Worm (Caenorhabditis elegans): ENCODE measurements around the gene Y59C2A.3.
A peak's percentile ranks its signal among the peaks of the same experiment; 100 is the strongest.

Gene Y59C2A.3

ce11 chrII:2206064-2206722 lies 13.5 kb downstream of the Y59C2A.3 start:
- TF ChIP-seq sem-4 (tag; optimal IDR thresholded peaks at IDR 0.05) (no peak), nhr-129 (tag; optimal IDR thresholded peaks at IDR 0.05) (no peak), lin-13 (GFP tag; optimal IDR thresholded peaks at IDR 0.05) (no peak), lin-39 (tag; optimal IDR thresholded peaks at IDR 0.05) (no peak), ztf-4 (tag; optimal IDR thresholded peaks at IDR 0.05) (no peak), mdl-1 (tag; optimal IDR thresholded peaks at IDR 0.05) (no peak), peb-1 (tag; optimal IDR thresholded peaks at IDR 0.05) (no peak), snpc-4 (tag; optimal IDR thresholded peaks at IDR 0.05) (no peak), sma-3 (GFP tag; optimal IDR thresholded peaks at IDR 0.05) (no peak), dmd-4 (tag; optimal IDR thresholded peaks at IDR 0.05) (no peak), unc-62 (GFP tag; optimal IDR thresholded peaks at IDR 0.05) (no peak), nhr-77 (tag; optimal IDR thresholded peaks at IDR 0.05) (no peak), skn-1 (tag; optimal IDR thresholded peaks at IDR 0.05) (no peak), nhr-10 (tag; optimal IDR thresholded peaks at IDR 0.05) (no peak), alr-1 (tag; optimal IDR thresholded peaks at IDR 0.05) (no peak), elt-1 (tag; optimal IDR thresholded peaks at IDR 0.05) (no peak), ceh-16 (tag; optimal IDR thresholded peaks at IDR 0.05) (no peak)

- peak; percentile 29 for TF ChIP-seq nhr-129 (tag; optimal IDR thresholded peaks at IDR 0.05)
- peak; percentile 92 for TF ChIP-seq gmeb-1 (tag; optimal IDR thresholded peaks at IDR 0.05)
- no peak for TF ChIP-seq elt-1 (tag; optimal IDR thresholded peaks at IDR 0.05)
- no peak for TF ChIP-seq ceh-82 (tag; optimal IDR thresholded peaks at IDR 0.05)
- TF ChIP-seq crh-2 (tag; optimal IDR thresholded peaks at IDR 0.05): peak; percentile 8
- TF ChIP-seq unc-55 (GFP tag; optimal IDR thresholded peaks at IDR 0.05): peak; percentile 56
- TF ChIP-seq lsy-2 (tag; optimal IDR thresholded peaks at IDR 0.05): peak in 1 of 2 experiments; percentile 71
- no peak for TF ChIP-seq lin-39 (tag; optimal IDR thresholded peaks at IDR 0.05)
- no peak for TF ChIP-seq unc-39 (tag; optimal IDR thresholded peaks at IDR 0.05)
- TF ChIP-seq lin-13 (GFP tag; optimal IDR thresholded peaks at IDR 0.05): peak; percentile 53
- TF ChIP-seq mbf-1 (tag; optimal IDR thresholded peaks at IDR 0.05): no peak
- peak; percentile 27 for TF ChIP-seq C34F6.9 (tag; optimal IDR thresholded peaks at IDR 0.05)
Observed at ce11 chrII:2204077-2204476, 15.6 kb downstream of the Y59C2A.3 start, which contains the start of gene Y59C2A.2. Y59C2A.2 (minus strand) TSS chrII:2204137.

ce11 chrII:2202147-2202546 lies 17.6 kb downstream of the Y59C2A.3 start:
- TF ChIP-seq nhr-21 (tag; optimal IDR thresholded peaks at IDR 0.05) (no peak), blmp-1 (tag; optimal IDR thresholded peaks at IDR 0.05; ENCODE audit: insufficient read depth) (no peak), ZK546.5 (tag; optimal IDR thresholded peaks at IDR 0.05) (no peak), R02D3.7 (tag; optimal IDR thresholded peaks at IDR 0.05) (no peak), unc-62 (GFP tag; optimal IDR thresholded peaks at IDR 0.05) (no peak), sem-4 (tag; optimal IDR thresholded peaks at IDR 0.05) (no peak), mab-5 (tag; optimal IDR thresholded peaks at IDR 0.05) (no peak), unc-39 (tag; optimal IDR thresholded peaks at IDR 0.05) (no peak), ztf-1 (GFP tag; conservative IDR thresholded peaks at IDR 0.05) (no peak), ceh-16 (tag; optimal IDR thresholded peaks at IDR 0.05) (no peak), F13H6.1 (tag; optimal IDR thresholded peaks at IDR 0.05) (no peak)

- TF ChIP-seq nhr-12 (tag; optimal IDR thresholded peaks at IDR 0.05) (no peak), ZK546.5 (tag; optimal IDR thresholded peaks at IDR 0.05) (no peak), lsy-2 (tag; optimal IDR thresholded peaks at IDR 0.05) (peak in 1 of 2 experiments; percentile 22), nhr-25 (tag; optimal IDR thresholded peaks at IDR 0.05) (no peak), Y55F3AM.14 (GFP tag; optimal IDR thresholded peaks at IDR 0.05) (no peak), nhr-11 (tag; optimal IDR thresholded peaks at IDR 0.05) (no peak), aly-2 (tag; optimal IDR thresholded peaks at IDR 0.05) (no peak), ama-1 (optimal IDR thresholded peaks at IDR 0.05) (no peak), nhr-77 (tag; optimal IDR thresholded peaks at IDR 0.05) (no peak), zag-1 (tag; optimal IDR thresholded peaks at IDR 0.05) (peak; percentile 22), unc-39 (tag; optimal IDR thresholded peaks at IDR 0.05) (no peak), mdl-1 (tag; optimal IDR thresholded peaks at IDR 0.05) (peak in 1 of 2 experiments; percentile 18), mab-5 (tag; optimal IDR thresholded peaks at IDR 0.05) (no peak), nhr-129 (tag; optimal IDR thresholded peaks at IDR 0.05) (peak; percentile 48), C34F6.9 (tag; optimal IDR thresholded peaks at IDR 0.05) (peak; percentile 32), ztf-1 (GFP tag; conservative IDR thresholded peaks at IDR 0.05) (no peak), ztf-4 (tag; optimal IDR thresholded peaks at IDR 0.05) (no peak), mbf-1 (tag; optimal IDR thresholded peaks at IDR 0.05) (no peak), ceh-82 (tag; optimal IDR thresholded peaks at IDR 0.05) (no peak), dmd-4 (tag; optimal IDR thresholded peaks at IDR 0.05) (no peak), unc-55 (GFP tag; optimal IDR thresholded peaks at IDR 0.05) (peak; percentile 20), ztf-11 (tag; optimal IDR thresholded peaks at IDR 0.05) (no peak), blmp-1 (tag; optimal IDR thresholded peaks at IDR 0.05; ENCODE audit: insufficient read depth) (no peak), nhr-6 (tag; optimal IDR thresholded peaks at IDR 0.05) (no peak), elt-3 (tag; optimal IDR thresholded peaks at IDR 0.05) (no peak)
Observed at ce11 chrII:2197555-2198288, 22.0 kb downstream of the Y59C2A.3 start, which contains the start of gene C33C12.1. C33C12.1 (plus strand) TSS chrII:2198238.

Data from whole organism, L2 larva.